Worm (Caenorhabditis elegans): ENCODE results near the gene srx-116.

srx-116 gene

ce11 chrV:12663386-12663785 lies 7.3 kb upstream of the srx-116 start:
- no peak for TF ChIP-seq zag-1 (tag; optimal IDR thresholded peaks at IDR 0.05)
- TF ChIP-seq unc-62 (GFP tag; optimal IDR thresholded peaks at IDR 0.05) = no peak
- no peak for TF ChIP-seq ama-1 (optimal IDR thresholded peaks at IDR 0.05)
- TF ChIP-seq lin-11 (tag; optimal IDR thresholded peaks at IDR 0.05) = no peak
- no peak for TF ChIP-seq ceh-82 (tag; optimal IDR thresholded peaks at IDR 0.05)
- TF ChIP-seq alr-1 (tag; optimal IDR thresholded peaks at IDR 0.05) = no peak
- no peak for TF ChIP-seq unc-55 (GFP tag; optimal IDR thresholded peaks at IDR 0.05)

ce11 chrV:12667397-12667796 lies 3.3 kb upstream of the srx-116 start:
- TF ChIP-seq lin-13 (GFP tag; optimal IDR thresholded peaks at IDR 0.05) = no peak
- no peak for TF ChIP-seq ceh-16 (tag; optimal IDR thresholded peaks at IDR 0.05)
- TF ChIP-seq fos-1 (tag; optimal IDR thresholded peaks at IDR 0.05) = no peak
- TF ChIP-seq ZK546.5 (tag; optimal IDR thresholded peaks at IDR 0.05) = no peak
- TF ChIP-seq nhr-10 (tag; optimal IDR thresholded peaks at IDR 0.05) = no peak
- no peak for TF ChIP-seq elt-1 (tag; optimal IDR thresholded peaks at IDR 0.05)
- TF ChIP-seq sem-4 (tag; optimal IDR thresholded peaks at IDR 0.05) = no peak
- TF ChIP-seq unc-39 (tag; optimal IDR thresholded peaks at IDR 0.05) = no peak
- no peak for TF ChIP-seq ztf-4 (tag; optimal IDR thresholded peaks at IDR 0.05)
- TF ChIP-seq mab-5 (tag; optimal IDR thresholded peaks at IDR 0.05) = no peak

ce11 chrV:12667926-12668325 lies 2.8 kb upstream of the srx-116 start, which contains the start of gene W05B10.4:
TSS of gene W05B10.4 (plus strand) at chrV:12668226.
- no peak for TF ChIP-seq mab-5 (tag; optimal IDR thresholded peaks at IDR 0.05)

DNA sequence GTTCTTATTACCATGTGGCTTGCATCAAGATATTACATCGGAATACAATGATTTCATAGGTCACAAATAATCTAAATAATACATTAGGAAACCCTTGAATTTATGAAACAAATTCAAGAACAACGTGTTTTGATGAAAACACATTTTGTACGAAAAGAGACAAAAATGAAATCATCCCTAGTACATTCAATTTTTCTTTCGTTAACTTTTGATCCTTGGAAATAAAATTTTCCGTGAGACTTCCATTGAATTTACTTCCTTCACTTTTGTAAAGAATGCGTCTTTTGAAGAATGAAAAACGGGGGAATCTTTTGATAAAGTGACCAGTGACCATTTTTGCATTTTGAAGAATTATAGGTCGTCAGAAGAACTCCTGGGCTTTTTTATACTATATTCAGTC lies 3.0 kb downstream of the srx-116 start:
- TF ChIP-seq nhr-6 (tag; optimal IDR thresholded peaks at IDR 0.05) = no peak
- TF ChIP-seq mab-5 (tag; optimal IDR thresholded peaks at IDR 0.05) = no peak
- no peak for TF ChIP-seq nhr-129 (tag; optimal IDR thresholded peaks at IDR 0.05)
- no peak for TF ChIP-seq sma-3 (GFP tag; optimal IDR thresholded peaks at IDR 0.05)
- TF ChIP-seq gmeb-1 (tag; optimal IDR thresholded peaks at IDR 0.05) = no peak
- no peak for TF ChIP-seq skn-1 (tag; optimal IDR thresholded peaks at IDR 0.05)
- TF ChIP-seq ama-1 (optimal IDR thresholded peaks at IDR 0.05) = no peak
- TF ChIP-seq lin-11 (tag; optimal IDR thresholded peaks at IDR 0.05) = no peak
- TF ChIP-seq mbf-1 (tag; optimal IDR thresholded peaks at IDR 0.05) = no peak

ce11 chrV:12676299-12676698 lies 5.6 kb downstream of the srx-116 start:
- TF ChIP-seq mdl-1 (tag; optimal IDR thresholded peaks at IDR 0.05) = no peak
- no peak for TF ChIP-seq ztf-11 (tag; optimal IDR thresholded peaks at IDR 0.05)
- no peak for TF ChIP-seq ZK546.5 (tag; optimal IDR thresholded peaks at IDR 0.05)
- TF ChIP-seq ztf-4 (tag; optimal IDR thresholded peaks at IDR 0.05) = no peak
- TF ChIP-seq sem-4 (tag; optimal IDR thresholded peaks at IDR 0.05) = no peak
- no peak for TF ChIP-seq dmd-4 (tag; optimal IDR thresholded peaks at IDR 0.05)
- no peak for TF ChIP-seq peb-1 (tag; optimal IDR thresholded peaks at IDR 0.05)
- TF ChIP-seq ceh-82 (tag; optimal IDR thresholded peaks at IDR 0.05) = no peak
- no peak for TF ChIP-seq unc-39 (tag; optimal IDR thresholded peaks at IDR 0.05)
- TF ChIP-seq skn-1 (tag; optimal IDR thresholded peaks at IDR 0.05) = no peak
- no peak for TF ChIP-seq sma-9 (GFP tag; optimal IDR thresholded peaks at IDR 0.05)
- no peak for TF ChIP-seq sma-9 (tag; optimal IDR thresholded peaks at IDR 0.05)
- no peak for TF ChIP-seq unc-55 (GFP tag; optimal IDR thresholded peaks at IDR 0.05)
- TF ChIP-seq nhr-77 (tag; optimal IDR thresholded peaks at IDR 0.05) = no peak
- no peak for TF ChIP-seq nhr-6 (tag; optimal IDR thresholded peaks at IDR 0.05)
- no peak for TF ChIP-seq lin-39 (tag; optimal IDR thresholded peaks at IDR 0.05)
- no peak for TF ChIP-seq R02D3.7 (tag; optimal IDR thresholded peaks at IDR 0.05)
- no peak for TF ChIP-seq zag-1 (tag; optimal IDR thresholded peaks at IDR 0.05)

- TF ChIP-seq nhr-11 (tag; optimal IDR thresholded peaks at IDR 0.05) (no peak), ceh-82 (tag; optimal IDR thresholded peaks at IDR 0.05) (no peak), nhr-237 (tag; optimal IDR thresholded peaks at IDR 0.05) (no peak), aly-2 (tag; optimal IDR thresholded peaks at IDR 0.05) (no peak)
Measured at ce11 chrV:12679292-12679691, 8.6 kb downstream of the srx-116 start.

Measured in whole organism, L2 larva.